Fruit fly (Drosophila melanogaster): ENCODE data around the gene RhoGAP71E.

RhoGAP71E gene

DNA sequence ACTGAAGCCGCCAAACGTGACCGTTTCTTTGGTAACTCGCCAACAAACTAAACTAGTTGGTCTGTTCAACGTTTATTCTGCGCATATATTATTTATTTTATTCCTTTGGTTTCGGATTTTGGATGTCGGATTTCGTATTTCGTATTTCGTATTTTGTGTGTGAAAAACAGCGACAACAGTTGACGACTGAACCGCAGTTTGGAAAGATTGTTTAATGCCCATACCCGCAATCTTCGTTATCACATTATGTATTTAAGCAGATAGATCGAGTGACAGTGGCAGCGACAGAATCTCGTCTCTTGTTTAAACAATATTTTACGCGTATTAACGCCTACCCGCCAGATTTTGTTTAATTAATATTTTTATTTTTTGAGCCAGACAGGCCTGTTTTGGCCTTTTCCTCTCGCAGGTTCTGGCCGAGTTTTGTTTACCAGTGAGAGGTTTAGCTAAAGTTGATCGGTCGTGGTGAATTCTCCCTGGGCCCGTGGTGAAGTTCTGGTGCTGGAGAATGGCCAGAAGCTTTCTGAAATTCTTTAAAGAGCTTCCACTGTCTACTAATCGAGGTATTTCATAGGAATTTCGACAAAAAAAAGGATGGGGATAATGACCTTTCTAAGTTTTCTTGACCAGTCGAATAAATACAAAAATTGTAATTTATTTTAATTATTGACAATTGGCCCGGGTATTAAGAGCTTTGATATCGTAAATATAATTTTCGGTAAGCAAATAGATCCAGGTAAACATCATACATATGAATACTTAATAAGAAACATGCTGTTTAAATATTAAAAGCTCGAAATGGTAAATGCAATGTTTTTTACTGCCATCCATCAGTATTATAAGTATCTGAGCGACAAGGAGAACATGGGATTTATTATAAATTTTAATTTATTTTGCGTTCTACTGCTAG lies 59.3 kb downstream of the RhoGAP71E start, which contains the start of the genes comm3 and CG43083:
Gene comm3 (minus strand): TSS at position 51 of the 910 bp plus-strand sequence.
Gene CG43083 (plus strand): TSS at position 860 of the 910 bp plus-strand sequence.
- no peak for TF ChIP-seq CG13287 (GFP tag; IDR thresholded peaks at IDR 0.05; ENCODE audit: partially characterized antibody)
- TF ChIP-seq tna (GFP tag; IDR thresholded peaks at IDR 0.05; ENCODE audit: partially characterized antibody): no peak
- no peak for TF ChIP-seq jing (GFP tag; optimal IDR thresholded peaks at IDR 0.05)
- no peak for TF ChIP-seq CG8944 (GFP tag; optimal IDR thresholded peaks at IDR 0.05)
- TF ChIP-seq CG1832 (GFP tag; optimal IDR thresholded peaks at IDR 0.05): no peak
- TF ChIP-seq crc (GFP tag; optimal IDR thresholded peaks at IDR 0.05): no peak
- no peak for TF ChIP-seq lab (GFP tag; optimal IDR thresholded peaks at IDR 0.05)
- peak; percentile 85 for TF ChIP-seq sd (tag; optimal IDR thresholded peaks at IDR 0.05)
- no peak for TF ChIP-seq Bdp1 (GFP tag; optimal IDR thresholded peaks at IDR 0.05)
- TF ChIP-seq cg (GFP tag; optimal IDR thresholded peaks at IDR 0.05): no peak
- TF ChIP-seq CG2875 (GFP tag; optimal IDR thresholded peaks at IDR 0.05): no peak
- no peak for TF ChIP-seq Fer2 (tag; optimal IDR thresholded peaks at IDR 0.05)
- peak; percentile 31 for TF ChIP-seq CG6813 (GFP tag; optimal IDR thresholded peaks at IDR 0.05)
- TF ChIP-seq Deaf1 (tag; optimal IDR thresholded peaks at IDR 0.05): no peak
- TF ChIP-seq CG16779 (GFP tag; IDR thresholded peaks at IDR 0.05): no peak
- peak; percentile 52 for TF ChIP-seq sens (GFP tag)
- peak; percentile 15 for TF ChIP-seq CG17568 (GFP tag; optimal IDR thresholded peaks at IDR 0.05)

DNA sequence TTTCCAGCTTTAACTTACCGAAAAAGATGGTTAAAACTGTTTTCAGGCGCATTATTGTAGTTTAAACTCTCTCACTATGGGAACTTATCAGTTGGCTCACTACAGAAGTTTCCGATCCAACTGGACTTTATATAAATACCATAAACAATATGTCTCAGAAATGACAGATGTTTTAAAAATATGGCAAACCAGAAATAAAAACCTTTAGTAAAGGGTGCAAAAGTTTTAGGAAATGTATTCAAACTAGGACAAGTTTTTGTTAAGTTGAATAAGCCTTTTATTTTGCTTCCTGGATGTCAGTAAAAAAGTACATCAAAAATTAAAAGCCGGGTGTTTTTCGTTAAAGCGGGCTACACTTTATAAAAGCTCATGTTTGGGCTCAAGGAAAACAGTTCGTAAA lies 60.9 kb downstream of the RhoGAP71E start, which contains the start of the genes Eig71Ea and Eig71Eb:
Gene Eig71Ea (minus strand): TSS at position 101 of the 400 bp plus-strand sequence.
Gene Eig71Eb (plus strand): TSS at position 376 of the 400 bp plus-strand sequence.
- no peak for TF ChIP-seq al (GFP tag; IDR thresholded peaks at IDR 0.05)
- TF ChIP-seq pum (GFP tag; optimal IDR thresholded peaks at IDR 0.05): no peak
- TF ChIP-seq CG11504 (tag; optimal IDR thresholded peaks at IDR 0.05): no peak
- TF ChIP-seq scrt (GFP tag; optimal IDR thresholded peaks at IDR 0.05): no peak

DNA sequence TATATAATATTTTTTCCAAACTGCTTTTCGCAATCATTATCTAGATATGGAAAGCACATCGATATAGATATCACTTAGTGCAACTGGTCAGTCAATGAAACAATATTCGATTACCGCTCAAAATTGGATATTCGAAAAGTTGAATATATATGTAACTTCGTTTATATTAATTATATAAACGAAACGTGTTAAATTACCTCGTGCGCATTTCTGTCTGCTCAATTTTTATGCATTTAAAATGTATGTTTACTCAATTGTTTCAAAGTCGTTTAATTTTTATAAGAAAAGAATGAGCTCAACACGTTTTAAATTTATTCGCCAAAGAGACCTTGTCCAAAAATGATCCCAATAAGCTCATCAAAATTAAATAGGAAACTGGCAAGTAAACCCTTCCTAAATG lies 61.9 kb downstream of the RhoGAP71E start, which contains the start of gene CG43084:
Gene CG43084 (plus strand): TSS at position 301 of the 400 bp plus-strand sequence.
- TF ChIP-seq CG9797 (GFP tag; optimal IDR thresholded peaks at IDR 0.05) (no peak), schlank (tag; optimal IDR thresholded peaks at IDR 0.05) (no peak)

DNA sequence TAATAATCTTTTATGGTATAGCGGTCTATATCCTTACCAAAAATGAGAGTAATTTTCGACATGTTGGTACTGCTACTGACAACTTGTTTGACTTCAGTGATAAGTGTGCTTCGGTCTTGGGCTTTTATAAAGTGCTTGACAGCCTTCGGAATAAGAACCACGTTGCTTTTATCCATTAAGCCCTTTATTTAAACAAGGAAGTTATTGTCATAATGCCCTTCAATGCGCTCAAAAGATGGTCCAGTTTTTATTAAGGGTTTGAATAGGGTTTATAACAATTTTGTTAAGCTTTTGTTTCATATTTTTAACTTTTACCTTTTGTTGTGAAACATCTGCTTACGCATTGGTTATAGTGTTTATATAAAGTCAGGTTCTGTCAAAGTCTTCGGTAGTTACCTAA lies 63.5 kb downstream of the RhoGAP71E start, which contains the start of the genes Eig71Ec and Eig71Ed:
Gene Eig71Ec (minus strand): TSS at position 101 of the 400 bp plus-strand sequence.
Gene Eig71Ed (plus strand): TSS at position 384 of the 400 bp plus-strand sequence.
- TF ChIP-seq Antp (GFP tag; optimal IDR thresholded peaks at IDR 0.05) (no peak), onecut (GFP tag; IDR thresholded peaks at IDR 0.05) (no peak), CG8478 (optimal IDR thresholded peaks at IDR 0.05) (no peak), CG13624 (GFP tag; optimal IDR thresholded peaks at IDR 0.05) (no peak)

DNA sequence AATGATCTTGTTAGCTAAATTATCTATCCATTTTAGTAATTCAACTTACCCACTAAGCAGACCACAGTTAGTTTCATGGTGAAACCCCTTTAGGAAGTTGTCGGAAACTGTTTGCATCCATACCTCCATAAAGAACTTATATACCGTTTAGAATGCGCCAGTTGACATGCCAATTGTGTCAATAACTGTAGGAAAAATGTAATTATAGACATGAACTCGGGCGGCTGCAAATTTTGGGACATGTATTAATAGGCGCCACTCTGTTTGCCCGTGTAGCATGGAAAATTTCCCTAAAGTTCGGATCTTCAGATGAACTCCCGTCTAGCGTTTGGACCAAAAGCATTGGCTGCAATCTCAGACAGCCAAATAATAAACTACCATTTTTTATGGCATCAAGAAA lies 67.2 kb downstream of the RhoGAP71E start, which contains the start of gene Eig71Ee:
Gene Eig71Ee (minus strand): TSS at position 101 of the 400 bp plus-strand sequence.
- peak; percentile 24 for TF ChIP-seq Ets65A (GFP tag)
- no peak for TF ChIP-seq CG12104 (GFP tag; optimal IDR thresholded peaks at IDR 0.05)
- TF ChIP-seq CG11560 (tag; IDR thresholded peaks at IDR 0.05): no peak
- no peak for TF ChIP-seq CG9437 (GFP tag; optimal IDR thresholded peaks at IDR 0.05)
- TF ChIP-seq psq (GFP tag; optimal IDR thresholded peaks at IDR 0.05): no peak
- no peak for TF ChIP-seq HLH4C (GFP tag; IDR thresholded peaks at IDR 0.05; ENCODE audit: partially characterized antibody)
- no peak for TF ChIP-seq Pdp1 (GFP tag; optimal IDR thresholded peaks at IDR 0.05)
- TF ChIP-seq CG15073 (GFP tag; optimal IDR thresholded peaks at IDR 0.05): no peak

Data from whole organism, embryonic.